Fruit fly (Drosophila melanogaster): ENCODE data around the gene CenG1A.
A peak's percentile ranks its signal among the peaks of the same experiment; 100 is the strongest.

CenG1A gene

DNA sequence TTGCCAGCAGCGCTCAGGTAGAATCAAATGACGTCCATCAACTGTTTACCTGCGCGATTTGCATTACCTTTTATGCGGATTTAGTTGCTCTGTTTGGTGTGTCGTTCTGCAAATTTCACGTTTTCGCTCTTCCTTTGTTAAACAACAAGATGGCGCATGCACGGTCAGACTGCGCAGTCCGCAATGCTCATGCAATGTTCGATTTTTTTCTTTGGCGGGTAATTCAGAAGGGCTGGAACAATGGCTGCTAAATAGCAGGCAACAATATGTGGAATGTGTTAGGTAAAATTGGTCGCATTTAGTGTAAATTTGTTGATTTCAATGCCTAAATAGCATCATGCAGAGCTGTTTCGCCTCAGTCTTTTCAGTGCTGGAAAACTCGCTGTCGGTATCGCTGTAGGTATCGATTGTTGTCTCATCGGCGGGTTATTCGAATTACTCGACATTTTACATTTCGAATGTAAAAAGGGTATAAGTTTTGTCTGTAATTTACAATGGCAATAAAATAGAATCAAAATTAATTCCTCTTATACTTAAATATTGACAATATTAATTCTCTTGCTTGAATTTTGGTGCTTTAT is 69.1 kb downstream of the CenG1A start, which contains the start of gene Smg5 (continued):
- TF ChIP-seq inv (GFP tag; IDR thresholded peaks at IDR 0.05; ENCODE audit: partially characterized antibody) (peak; percentile 96), dpn (GFP tag; optimal IDR thresholded peaks at IDR 0.05) (peak; percentile 91 to 97), gsb (GFP tag; IDR thresholded peaks at IDR 0.05) (peak; percentile 95), D (optimal IDR thresholded peaks at IDR 0.05) (peak; percentile 97), D (GFP tag; optimal IDR thresholded peaks at IDR 0.05) (peak; percentile 89), Hmx (GFP tag; optimal IDR thresholded peaks at IDR 0.05) (peak; percentile 76), CoRest (tag; optimal IDR thresholded peaks at IDR 0.05) (peak; percentile 94), oc (tag; optimal IDR thresholded peaks at IDR 0.05) (no peak), bowl (GFP tag; IDR thresholded peaks at IDR 0.05) (peak; percentile 82), vnd (GFP tag; IDR thresholded peaks at IDR 0.05; ENCODE audit: partially characterized antibody) (peak; percentile 96), unc-4 (GFP tag; IDR thresholded peaks at IDR 0.05; ENCODE audit: partially characterized antibody) (peak; percentile 72), CG5953 (GFP tag; IDR thresholded peaks at IDR 0.05) (peak; percentile 94), Ptx1 (GFP tag; IDR thresholded peaks at IDR 0.05) (peak; percentile 97), disco-r (GFP tag; optimal IDR thresholded peaks at IDR 0.05) (peak; percentile 94), CG31441 (GFP tag; IDR thresholded peaks at IDR 0.05) (no peak; the same call in none of the 2 replicates), CG32532 (GFP tag; IDR thresholded peaks at IDR 0.05) (peak; percentile 93), stc (GFP tag; IDR thresholded peaks at IDR 0.05) (peak; percentile 88), Max (GFP tag; optimal IDR thresholded peaks at IDR 0.05) (peak; percentile 90), CG17912 (GFP tag; optimal IDR thresholded peaks at IDR 0.05) (peak; percentile 89), run (tag; optimal IDR thresholded peaks at IDR 0.05) (peak; percentile 24), Dll (GFP tag; IDR thresholded peaks at IDR 0.05; ENCODE audit: partially characterized antibody) (peak; percentile 85), sug (tag; optimal IDR thresholded peaks at IDR 0.05) (peak; percentile 90), CG1792 (GFP tag; optimal IDR thresholded peaks at IDR 0.05) (peak; percentile 100), chn (GFP tag; optimal IDR thresholded peaks at IDR 0.05) (peak; percentile 98), zfh2 (GFP tag; optimal IDR thresholded peaks at IDR 0.05) (peak; percentile 98), CG7839 (tag; optimal IDR thresholded peaks at IDR 0.05) (peak; percentile 79), CG9876 (GFP tag; optimal IDR thresholded peaks at IDR 0.05) (peak; percentile 99), Ets65A (GFP tag) (peak; percentile 100), tx (GFP tag; optimal IDR thresholded peaks at IDR 0.05) (peak; percentile 95), CG12744 (GFP tag; optimal IDR thresholded peaks at IDR 0.05) (peak; percentile 85), Gug (GFP tag; IDR thresholded peaks at IDR 0.05) (peak; percentile 91), CG13624 (GFP tag; optimal IDR thresholded peaks at IDR 0.05) (peak; percentile 96), CG9727 (GFP tag; optimal IDR thresholded peaks at IDR 0.05) (peak; percentile 93), shn (GFP tag; optimal IDR thresholded peaks at IDR 0.05) (peak; percentile 99), CG4707 (GFP tag; optimal IDR thresholded peaks at IDR 0.05) (peak; percentile 35), CG6791 (GFP tag; IDR thresholded peaks at IDR 0.05; ENCODE audit: partially characterized antibody) (peak; percentile 97), Aef1 (GFP tag; IDR thresholded peaks at IDR 0.05) (peak; percentile 97), CG3838 (GFP tag; optimal IDR thresholded peaks at IDR 0.05) (peak; percentile 75), MESR4 (GFP tag; optimal IDR thresholded peaks at IDR 0.05) (peak; percentile 88), dmrt99B (tag; optimal IDR thresholded peaks at IDR 0.05) (no peak), MTF-1 (GFP tag; optimal IDR thresholded peaks at IDR 0.05; ENCODE audit: borderline replicate concordance) (no peak), CG3065 (GFP tag; optimal IDR thresholded peaks at IDR 0.05) (peak; percentile 79), E2f2 (GFP tag; IDR thresholded peaks at IDR 0.05) (peak; percentile 98), CG9932 (GFP tag; IDR thresholded peaks at IDR 0.05) (peak; percentile 97), Stat92E (GFP tag; optimal IDR thresholded peaks at IDR 0.05) (no peak), unpg (GFP tag; optimal IDR thresholded peaks at IDR 0.05) (peak; percentile 94), CG18764 (GFP tag; optimal IDR thresholded peaks at IDR 0.05) (peak; percentile 100), Mes4 (GFP tag; optimal IDR thresholded peaks at IDR 0.05) (peak; percentile 92), Neu2 (GFP tag; optimal IDR thresholded peaks at IDR 0.05; ENCODE audit: borderline replicate concordance) (peak; percentile 1), klu (GFP tag; IDR thresholded peaks at IDR 0.05) (peak; percentile 92)

Data from whole organism, embryonic.